Worm (Caenorhabditis elegans): Measurements from ENCODE around the gene emb-4.
A peak's percentile ranks its signal among the peaks of the same experiment; 100 is the strongest.

emb-4 gene

DNA sequence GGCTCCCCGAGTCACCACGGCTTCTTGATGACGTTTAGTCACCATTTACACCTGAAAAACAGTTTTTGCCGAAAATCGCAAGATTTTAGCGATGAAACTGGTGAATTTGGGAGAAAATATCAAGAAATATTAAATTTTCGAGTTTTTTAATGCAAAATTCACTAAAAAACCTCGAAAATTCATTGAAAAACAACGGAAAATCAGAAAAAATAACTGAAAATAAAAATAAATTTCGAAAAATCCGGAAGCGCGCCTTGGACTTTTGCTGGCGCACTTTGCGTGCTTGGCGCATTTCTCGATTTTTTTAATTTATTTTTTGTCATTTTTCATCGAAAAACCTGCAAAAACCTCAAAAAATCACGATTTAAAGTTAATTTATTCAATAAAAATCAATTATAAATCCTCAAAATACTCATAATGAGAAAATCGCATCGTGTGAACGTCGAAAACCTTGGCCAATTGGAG lies at the start of gene emb-4:
Gene emb-4, minus strand, starts transcription at position 51 of the 465 bp plus-strand sequence.
- TF ChIP-seq egl-5 (tag; optimal IDR thresholded peaks at IDR 0.05) (no peak), elt-1 (tag; optimal IDR thresholded peaks at IDR 0.05) (no peak), nfya-1 (tag; optimal IDR thresholded peaks at IDR 0.05; ENCODE audit: insufficient read depth) (peak; percentile 50), hmg-11 (tag; optimal IDR thresholded peaks at IDR 0.05) (peak; percentile 41), fkh-10 (GFP tag; optimal IDR thresholded peaks at IDR 0.05) (no peak), R02D3.7 (tag; optimal IDR thresholded peaks at IDR 0.05) (no peak), unc-62 (GFP tag; optimal IDR thresholded peaks at IDR 0.05) (no peak), ztf-4 (tag; optimal IDR thresholded peaks at IDR 0.05) (no peak), snpc-4 (tag; optimal IDR thresholded peaks at IDR 0.05) (peak; percentile 29), lsy-12 (tag; optimal IDR thresholded peaks at IDR 0.05) (peak; percentile 16), aly-2 (tag; optimal IDR thresholded peaks at IDR 0.05) (no peak), lin-15B (tag; optimal IDR thresholded peaks at IDR 0.05) (peak; percentile 35), pha-4 (tag; optimal IDR thresholded peaks at IDR 0.05) (peak; percentile 42), skn-1 (tag; optimal IDR thresholded peaks at IDR 0.05) (no peak), nhr-23 (tag; optimal IDR thresholded peaks at IDR 0.05) (peak; percentile 24), jun-1 (tag; optimal IDR thresholded peaks at IDR 0.05) (peak; percentile 22)

- TF ChIP-seq ceh-28 (tag; optimal IDR thresholded peaks at IDR 0.05), result peak; percentile 94
These were observed 46.1 kb upstream of the emb-4 start for ce11 chrV:18940826-18941225.

- no peak for TF ChIP-seq pha-4 (tag; optimal IDR thresholded peaks at IDR 0.05)
- TF ChIP-seq nhr-28 (tag; optimal IDR thresholded peaks at IDR 0.05), result no peak
- TF ChIP-seq fkh-2 (tag; optimal IDR thresholded peaks at IDR 0.05), result no peak
- TF ChIP-seq lin-15B (tag; optimal IDR thresholded peaks at IDR 0.05), result no peak
- TF ChIP-seq egl-27 (tag; optimal IDR thresholded peaks at IDR 0.05), result no peak
- no peak for TF ChIP-seq zag-1 (tag; optimal IDR thresholded peaks at IDR 0.05)
These were observed 45.6 kb upstream of the emb-4 start, which contains the start of gene Y80D3A.8 for ce11 chrV:18940341-18940740. Gene Y80D3A.8 (plus strand): TSS chrV:18940641.

DNA sequence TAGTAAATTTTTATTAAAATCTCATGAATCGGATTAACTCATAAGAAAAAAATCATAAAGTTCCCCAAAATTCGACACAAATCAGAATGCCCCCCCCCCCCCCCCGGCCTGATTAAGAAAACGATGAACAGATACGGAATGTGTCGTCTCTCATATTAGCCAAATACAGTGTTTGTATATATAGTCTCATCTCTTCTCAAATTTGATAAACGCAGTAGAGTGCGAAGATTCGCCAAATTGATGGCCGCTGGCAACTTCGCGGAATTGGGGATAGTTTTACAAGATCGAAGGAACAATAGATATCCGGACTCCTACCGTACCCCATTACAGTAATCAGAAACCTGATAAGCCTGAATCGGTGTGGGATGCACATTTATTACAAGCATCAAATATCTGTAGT lies 42.8 kb upstream of the emb-4 start:
- TF ChIP-seq unc-39 (tag; optimal IDR thresholded peaks at IDR 0.05), result no peak
- TF ChIP-seq ceh-82 (tag; optimal IDR thresholded peaks at IDR 0.05), result no peak
- TF ChIP-seq egl-27 (tag; optimal IDR thresholded peaks at IDR 0.05), result no peak
- TF ChIP-seq nhr-237 (tag; optimal IDR thresholded peaks at IDR 0.05), result no peak
- no peak for TF ChIP-seq daf-12 (tag; optimal IDR thresholded peaks at IDR 0.05)
- TF ChIP-seq fkh-10 (GFP tag; optimal IDR thresholded peaks at IDR 0.05), result no peak
- no peak for TF ChIP-seq skn-1 (tag; optimal IDR thresholded peaks at IDR 0.05)
- TF ChIP-seq nhr-28 (tag; optimal IDR thresholded peaks at IDR 0.05), result no peak
- no peak for TF ChIP-seq ama-1 (optimal IDR thresholded peaks at IDR 0.05)
- TF ChIP-seq egl-5 (tag; optimal IDR thresholded peaks at IDR 0.05), result no peak
- TF ChIP-seq ztf-4 (tag; optimal IDR thresholded peaks at IDR 0.05), result no peak
- TF ChIP-seq unc-62 (GFP tag; optimal IDR thresholded peaks at IDR 0.05), result no peak
- TF ChIP-seq nhr-67 (tag; optimal IDR thresholded peaks at IDR 0.05), result no peak
- TF ChIP-seq nhr-12 (tag; optimal IDR thresholded peaks at IDR 0.05), result no peak
- no peak for TF ChIP-seq nfya-1 (tag; optimal IDR thresholded peaks at IDR 0.05; ENCODE audit: insufficient read depth)
- no peak for TF ChIP-seq sea-2 (GFP tag; optimal IDR thresholded peaks at IDR 0.05)
- no peak for TF ChIP-seq elt-2 (tag; optimal IDR thresholded peaks at IDR 0.05)

ce11 chrV:18934539-18934938 lies 39.8 kb upstream of the emb-4 start:
- TF ChIP-seq nhr-23 (tag; optimal IDR thresholded peaks at IDR 0.05), result peak; percentile 1
- TF ChIP-seq pqm-1 (tag; optimal IDR thresholded peaks at IDR 0.05), result no peak

DNA sequence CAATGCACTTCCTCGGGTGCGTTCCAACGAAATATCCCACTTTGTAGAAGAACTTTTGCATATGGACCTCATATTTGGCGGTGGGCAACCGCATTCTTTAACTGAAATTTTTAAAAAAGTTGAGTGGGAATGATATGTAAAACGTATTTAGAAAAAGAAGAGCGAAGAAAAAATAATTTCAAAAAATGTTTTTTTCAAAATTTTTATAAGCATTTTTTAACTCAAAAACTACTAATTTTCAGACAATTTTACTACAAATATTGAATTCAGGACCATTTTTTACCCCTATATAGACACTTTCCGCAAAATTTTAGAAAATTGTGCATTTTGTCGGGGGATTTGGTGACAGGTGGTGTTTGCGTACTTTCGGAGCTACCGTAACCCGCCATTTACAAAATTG lies 36.5 kb upstream of the emb-4 start, which contains the start of gene ptr-22:
Gene ptr-22, minus strand, starts transcription at position 101 of the 400 bp plus-strand sequence.
- TF ChIP-seq hmg-11 (tag; optimal IDR thresholded peaks at IDR 0.05) (no peak), mdl-1 (tag; optimal IDR thresholded peaks at IDR 0.05) (no peak), ZK546.5 (tag; optimal IDR thresholded peaks at IDR 0.05) (no peak), sea-2 (GFP tag; optimal IDR thresholded peaks at IDR 0.05) (no peak), nhr-67 (tag; optimal IDR thresholded peaks at IDR 0.05) (no peak), fkh-2 (tag; optimal IDR thresholded peaks at IDR 0.05) (no peak), tbx-2 (tag; optimal IDR thresholded peaks at IDR 0.05) (no peak), nhr-11 (tag; optimal IDR thresholded peaks at IDR 0.05) (no peak), nhr-28 (tag; optimal IDR thresholded peaks at IDR 0.05) (no peak), nhr-12 (tag; optimal IDR thresholded peaks at IDR 0.05) (no peak), lin-39 (tag; optimal IDR thresholded peaks at IDR 0.05) (no peak), aly-2 (tag; optimal IDR thresholded peaks at IDR 0.05) (no peak), egl-27 (tag; optimal IDR thresholded peaks at IDR 0.05) (no peak), nhr-77 (tag; optimal IDR thresholded peaks at IDR 0.05) (no peak), elt-3 (tag; optimal IDR thresholded peaks at IDR 0.05) (no peak), lin-15B (tag; optimal IDR thresholded peaks at IDR 0.05) (no peak), ceh-16 (tag; optimal IDR thresholded peaks at IDR 0.05) (no peak), nhr-25 (tag; optimal IDR thresholded peaks at IDR 0.05) (no peak)
